Fruit fly (Drosophila melanogaster): ENCODE results near the gene mRpS21.

Gene mRpS21

DNA sequence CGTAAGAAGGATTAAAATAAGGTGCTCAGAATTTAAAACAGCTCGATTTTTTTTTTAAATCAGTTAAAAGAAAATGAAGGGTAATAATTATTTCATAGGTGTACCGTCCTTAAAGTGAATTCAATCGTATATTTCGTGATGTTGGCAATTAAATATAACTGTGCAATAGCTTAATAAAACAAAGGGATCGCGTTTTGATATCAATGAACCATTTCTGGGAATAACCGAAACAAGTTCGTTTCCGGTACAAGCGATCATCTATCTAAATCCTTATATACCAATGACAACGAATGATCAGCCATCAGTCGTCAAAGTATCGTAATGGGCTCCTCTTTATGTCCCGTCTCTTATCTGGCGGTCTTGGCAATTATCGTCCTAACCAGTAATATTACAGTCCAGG is 12.3 kb downstream of the mRpS21 start, which contains the start of gene CheA87a:
Gene CheA87a (plus strand): TSS at position 301 of the 400 bp plus-strand sequence.
- TF ChIP-seq insv (GFP tag; optimal IDR thresholded peaks at IDR 0.05): no peak

DNA sequence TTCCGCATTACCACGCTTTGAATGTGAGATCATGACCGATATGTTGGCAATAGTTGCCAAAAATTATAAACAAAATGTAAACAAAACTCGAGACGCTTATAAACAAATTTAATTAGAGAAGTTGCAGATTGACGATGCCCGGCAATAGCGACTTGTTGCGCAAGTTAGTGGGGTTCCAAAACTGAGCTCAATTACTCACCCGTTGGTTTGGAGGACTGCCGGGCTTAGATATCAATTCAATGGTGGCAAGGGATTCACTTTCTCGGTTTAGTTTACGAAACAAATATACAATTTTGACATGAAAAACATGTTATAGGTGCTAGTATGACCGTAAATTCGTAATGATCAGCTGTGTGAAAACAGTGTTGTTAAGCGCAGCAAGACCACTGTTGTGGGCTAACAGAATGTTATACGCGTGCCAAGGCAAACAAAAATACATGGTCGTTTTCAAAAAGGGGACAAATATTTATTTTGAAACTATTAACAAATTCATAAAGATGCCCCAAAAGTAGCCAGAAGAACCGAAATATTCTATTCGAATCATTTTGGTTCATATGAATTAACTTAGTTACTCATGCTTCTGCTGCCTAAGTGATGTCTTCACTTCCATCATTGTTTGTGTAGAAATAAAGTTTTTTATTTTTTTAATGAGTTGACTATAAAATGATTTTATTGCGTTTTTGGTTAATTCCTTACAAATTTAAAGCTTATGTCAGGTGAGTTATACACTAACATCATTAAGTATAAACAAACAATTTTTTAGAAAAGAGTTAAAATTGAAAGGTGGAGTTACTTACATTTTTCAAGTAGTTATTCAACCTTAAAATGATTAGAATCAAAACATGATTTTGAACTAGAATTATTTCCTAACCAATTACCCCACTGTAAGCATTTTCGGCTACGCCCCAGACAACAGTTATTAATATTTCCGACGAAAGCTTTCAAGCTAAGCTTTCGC is 14.8 kb downstream of the mRpS21 start, which contains the start of gene Elp6:
Gene Elp6 (minus strand): TSS at position 350 of the 958 bp plus-strand sequence.
- TF ChIP-seq CG32772 (GFP tag; IDR thresholded peaks at IDR 0.05) (no peak), CG17385 (GFP tag; optimal IDR thresholded peaks at IDR 0.05) (peak; percentile 57), Optix (GFP tag; IDR thresholded peaks at IDR 0.05) (no peak), danr (GFP tag; IDR thresholded peaks at IDR 0.05) (0 out of 2 replicates have a peak, but pooled peaks have one; percentile 43), CG1024 (GFP tag; IDR thresholded peaks at IDR 0.05) (peak; percentile 52; the same call in 1 of the 2 replicates), MBD-R2 (GFP tag; IDR thresholded peaks at IDR 0.05) (peak; percentile 60; the same call in 1 of the 2 replicates), CG9932 (GFP tag; IDR thresholded peaks at IDR 0.05) (peak; percentile 70), crc (GFP tag; optimal IDR thresholded peaks at IDR 0.05) (peak; percentile 35), cad (GFP tag; optimal IDR thresholded peaks at IDR 0.05) (no peak), CG11093 (GFP tag; IDR thresholded peaks at IDR 0.05) (0 out of 3 replicates have a peak, but pooled peaks have one; percentile 31), HmgD (GFP tag; optimal IDR thresholded peaks at IDR 0.05) (no peak), ken (GFP tag; IDR thresholded peaks at IDR 0.05) (0 out of 3 replicates have a peak, but pooled peaks have one; percentile 20), CG7745 (tag; optimal IDR thresholded peaks at IDR 0.05) (no peak), chinmo (GFP tag; IDR thresholded peaks at IDR 0.05; ENCODE audit: partially characterized antibody) (no peak), nmo (GFP tag; optimal IDR thresholded peaks at IDR 0.05) (peak; percentile 62), Nf-YB (GFP tag; optimal IDR thresholded peaks at IDR 0.05) (peak; percentile 0), CG12236 (GFP tag; optimal IDR thresholded peaks at IDR 0.05) (peak; percentile 32), Kr (GFP tag; optimal IDR thresholded peaks at IDR 0.05) (no peak), Xrp1 (GFP tag; IDR thresholded peaks at IDR 0.05) (peak; percentile 51; the same call in 1 of the 2 replicates), CG13775 (GFP tag; optimal IDR thresholded peaks at IDR 0.05) (peak; percentile 71), CG12942 (GFP tag; optimal IDR thresholded peaks at IDR 0.05) (peak; percentile 32), CG8290 (GFP tag; optimal IDR thresholded peaks at IDR 0.05) (no peak), CG8290 (tag; optimal IDR thresholded peaks at IDR 0.05) (peak in 1 of 2 experiments; percentile 62), Tbp (GFP tag; optimal IDR thresholded peaks at IDR 0.05) (no peak), bab2 (GFP tag; optimal IDR thresholded peaks at IDR 0.05) (peak; percentile 39), tap (tag; optimal IDR thresholded peaks at IDR 0.05) (peak; percentile 47), CG16863 (GFP tag; optimal IDR thresholded peaks at IDR 0.05) (peak; percentile 44), CG5245 (GFP tag; optimal IDR thresholded peaks at IDR 0.05) (peak; percentile 27), H2.0 (GFP tag; IDR thresholded peaks at IDR 0.05) (peak; percentile 74), CG10565 (GFP tag; optimal IDR thresholded peaks at IDR 0.05) (no peak), CG11560 (tag; IDR thresholded peaks at IDR 0.05) (peak; percentile 32; the same call in 1 of the 3 replicates), pb (GFP tag; optimal IDR thresholded peaks at IDR 0.05) (no peak), Myb (GFP tag; optimal IDR thresholded peaks at IDR 0.05) (peak; percentile 29), seq (GFP tag; IDR thresholded peaks at IDR 0.05) (peak; percentile 46; the same call in 1 of the 2 replicates), Atf3 (GFP tag; optimal IDR thresholded peaks at IDR 0.05) (no peak), salm (tag; optimal IDR thresholded peaks at IDR 0.05) (no peak), cwo (GFP tag; optimal IDR thresholded peaks at IDR 0.05) (peak; percentile 59), CG33557 (GFP tag; optimal IDR thresholded peaks at IDR 0.05) (no peak), dpn (GFP tag; optimal IDR thresholded peaks at IDR 0.05) (peak; percentile 42 to 72), CG4424 (GFP tag; optimal IDR thresholded peaks at IDR 0.05) (peak; percentile 79), Dek (tag; optimal IDR thresholded peaks at IDR 0.05) (peak; percentile 60), nau (GFP tag; optimal IDR thresholded peaks at IDR 0.05) (no peak), CG15601 (tag; optimal IDR thresholded peaks at IDR 0.05) (no peak), Bdp1 (GFP tag; optimal IDR thresholded peaks at IDR 0.05) (no peak), sim (GFP tag; IDR thresholded peaks at IDR 0.05) (no peak), lilli (GFP tag; optimal IDR thresholded peaks at IDR 0.05) (peak; percentile 69)
